Worm (Caenorhabditis elegans) whole organism, midembryonic: ENCODE data around the gene H03E18.1.

Experiments used
- T22C8.4 ChIP-seq: fragments of 200-800 bp; sonication (Bioruptor generic); IDR thresholded peaks from 2 replicates; pipeline ENCODE4 v1.3.6; 2022; ENCODE audit warnings: missing genetic modification characterization, missing compliant biosample characterization
- cog-1 ChIP-seq: sonication (generic microtip); optimal IDR thresholded peaks from 2 replicates; lab custom pipeline; 2016; ENCODE audit warnings: missing genetic modification characterization, missing compliant biosample characterization
- flt-1 ChIP-seq: fragments of 200-800 bp; sonication (Bioruptor generic); IDR thresholded peaks from 2 replicates; pipeline ENCODE4 v1.3.6; 2022; ENCODE audit warnings: missing genetic modification characterization, missing compliant biosample characterization
- med-1 ChIP-seq: sonication (generic microtip); optimal IDR thresholded peaks from 2 replicates; lab custom pipeline; 2017; ENCODE audit warnings: missing genetic modification characterization, mild to moderate bottlenecking, missing compliant biosample characterization, antibody characterized with exemption, missing genetic modification reagents; ENCODE audit not compliant: insufficient read depth
- ztf-29 ChIP-seq: fragments of 200-800 bp; sonication (Bioruptor generic); IDR thresholded peaks from 2 replicates; pipeline ENCODE4 v1.3.6; 2022; ENCODE audit warnings: missing genetic modification reagents, missing genetic modification characterization, missing compliant biosample characterization

- TF ChIP-seq med-1 (GFP tag; lab: Kevin White, UChicago) (no peak), T22C8.4 (GFP tag; lab: Robert Waterston, UW) (no peak), ztf-29 (GFP tag; lab: Robert Waterston, UW) (no peak), cog-1 (no peak), flt-1 (GFP tag; lab: Robert Waterston, UW) (no peak)
These were observed 26.0 kb upstream of the H03E18.1 start for ce11 chrX:8481716-8482115.
